Worm (Caenorhabditis elegans): ENCODE results near the gene gly-7.

Gene gly-7

ce11 chrV:1811035-1811434, 10.1 kb downstream of the gly-7 start, which contains the start of gene Y46H3A.4:
TSS of gene Y46H3A.4 (minus strand) at chrV:1811135.
- TF ChIP-seq efl-1 (optimal IDR thresholded peaks at IDR 0.05) (no peak), efl-1 (GFP tag; optimal IDR thresholded peaks at IDR 0.05 in 1 of 2) (no peak), nhr-19 (GFP tag; conservative IDR thresholded peaks at IDR 0.05) (no peak)

DNA sequence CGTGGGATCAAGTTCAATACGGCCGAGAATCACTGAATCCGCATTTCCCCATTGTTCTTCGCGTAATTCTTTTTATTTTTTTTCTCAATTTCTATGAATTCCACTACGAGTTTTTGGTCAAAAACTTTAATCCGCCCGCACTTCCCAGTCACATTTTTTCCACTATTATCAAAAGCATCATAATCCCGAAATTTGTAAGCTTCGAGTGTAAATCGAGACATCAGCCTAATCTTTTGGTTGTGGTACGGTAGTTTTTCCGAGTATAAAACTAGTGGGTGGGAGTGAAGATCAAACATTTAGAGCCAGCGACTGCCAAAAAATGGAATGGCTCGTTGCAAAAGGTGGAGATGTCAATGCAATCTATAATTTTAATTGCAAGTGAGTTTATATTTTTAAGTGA, 14.0 kb downstream of the gly-7 start, which contains the start of gene srt-42:
Gene srt-42, plus strand, starts transcription at position 301 of the 400 bp plus-strand sequence.
- TF ChIP-seq lsy-2 (tag; optimal IDR thresholded peaks at IDR 0.05), result no peak
- no peak for TF ChIP-seq mdl-1 (tag; optimal IDR thresholded peaks at IDR 0.05)
- TF ChIP-seq rnt-1 (tag; optimal IDR thresholded peaks at IDR 0.05), result no peak
- TF ChIP-seq nhr-19 (GFP tag; conservative IDR thresholded peaks at IDR 0.05), result no peak
- TF ChIP-seq pag-3 (tag; optimal IDR thresholded peaks at IDR 0.05; ENCODE audit: borderline replicate concordance, insufficient read depth), result no peak

DNA sequence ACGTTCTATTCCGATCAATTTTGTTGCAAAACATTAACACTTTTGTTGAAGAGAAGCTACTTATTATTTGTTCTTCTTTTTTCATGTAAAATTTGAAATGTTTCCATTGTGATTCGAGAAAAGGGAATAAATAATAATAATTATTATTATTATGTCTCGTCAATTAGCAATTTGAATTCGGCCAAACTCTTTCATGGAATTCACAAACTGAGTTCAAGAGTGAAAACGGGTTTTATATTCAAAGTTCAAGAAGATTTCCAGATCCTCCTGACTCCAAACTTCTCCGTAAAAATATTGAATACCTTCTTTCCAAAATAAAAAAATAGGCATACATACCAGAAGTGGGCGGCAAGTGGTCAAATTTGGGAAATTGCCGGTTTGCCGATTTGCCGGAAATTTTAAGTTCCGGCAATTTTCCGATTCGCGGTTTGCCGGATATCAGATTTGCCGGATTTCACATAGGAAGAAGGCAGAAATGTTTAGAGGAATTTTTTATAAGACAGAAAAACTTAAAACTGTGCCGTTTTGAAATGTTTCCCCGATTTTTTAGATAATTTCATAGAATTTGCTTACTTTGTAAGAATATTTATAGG, 15.3 kb downstream of the gly-7 start:
- TF ChIP-seq skn-1 (tag; optimal IDR thresholded peaks at IDR 0.05) (peak; percentile 63), nhr-85 (tag) (peak; percentile 45), mep-1 (tag; optimal IDR thresholded peaks at IDR 0.05) (peak; percentile 71), irx-1 (tag; optimal IDR thresholded peaks at IDR 0.05) (no peak)

DNA sequence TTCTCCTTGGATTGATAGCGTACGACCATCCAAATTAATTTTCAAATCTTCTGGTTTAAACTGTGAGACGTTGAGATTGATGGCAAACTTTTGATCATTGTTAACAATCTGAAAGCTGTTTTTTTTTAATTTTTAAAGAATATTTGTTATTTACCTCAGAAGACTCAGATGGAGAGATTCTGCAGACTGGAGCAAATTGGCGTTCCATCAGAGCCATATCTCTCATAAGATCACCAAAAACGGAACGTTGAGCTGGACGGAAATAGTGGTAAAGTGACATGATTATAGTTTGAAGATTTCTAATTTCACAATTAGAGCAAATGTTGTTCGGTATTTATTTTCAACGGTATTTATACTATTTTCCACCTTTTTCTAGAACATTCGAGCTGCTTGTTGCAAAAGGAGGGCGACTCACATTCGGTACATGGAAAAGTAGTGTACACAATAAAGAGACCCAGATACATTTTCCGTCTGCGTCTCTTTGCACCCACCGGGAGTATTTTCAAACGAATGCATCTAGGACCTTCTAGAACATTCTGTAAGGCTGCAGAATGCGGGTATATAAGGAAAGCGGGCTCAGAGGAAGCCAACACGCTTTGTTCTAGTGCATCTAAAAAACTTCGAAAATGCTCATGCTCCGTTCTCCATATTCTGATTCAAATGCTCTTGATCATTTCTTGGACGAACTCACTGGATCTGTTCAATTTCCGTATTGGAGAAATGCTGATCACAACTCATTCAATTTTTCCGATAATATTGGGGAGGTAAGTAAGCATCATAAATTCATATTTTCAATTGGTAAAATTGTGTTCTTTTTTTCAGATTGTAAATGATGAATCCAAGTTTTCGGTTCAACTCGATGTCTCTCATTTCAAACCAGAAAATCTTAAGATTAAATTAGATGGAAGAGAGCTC, 16.2 kb downstream of the gly-7 start, which contains the start of the genes hsp-16.2 and hsp-16.41:
Gene hsp-16.2, minus strand, starts transcription at position 313 of the 915 bp plus-strand sequence.
Gene hsp-16.41, plus strand, starts transcription at position 534 of the 915 bp plus-strand sequence.
- TF ChIP-seq mdl-1 (tag; optimal IDR thresholded peaks at IDR 0.05), result peak in 1 of 2 experiments; percentile 52
- no peak for TF ChIP-seq efl-3 (GFP tag; optimal IDR thresholded peaks at IDR 0.05)
- TF ChIP-seq ama-1 (optimal IDR thresholded peaks at IDR 0.05), result peak; percentile 88
- peak; percentile 11 for TF ChIP-seq blmp-1 (tag; optimal IDR thresholded peaks at IDR 0.05)
- TF ChIP-seq vab-15 (tag; optimal IDR thresholded peaks at IDR 0.05), result no peak
- peak; percentile 48 for TF ChIP-seq nhr-90 (tag; optimal IDR thresholded peaks at IDR 0.05; ENCODE audit: poor library complexity)
- peak; percentile 10 for TF ChIP-seq tbx-2 (tag; optimal IDR thresholded peaks at IDR 0.05)
- no peak for TF ChIP-seq lin-15B (tag; optimal IDR thresholded peaks at IDR 0.05)
- no peak for TF ChIP-seq sptf-1 (tag; optimal IDR thresholded peaks at IDR 0.05)
- TF ChIP-seq elt-2 (tag; optimal IDR thresholded peaks at IDR 0.05), result peak; percentile 34
- TF ChIP-seq lin-14 (GFP tag; optimal IDR thresholded peaks at IDR 0.05), result peak; percentile 94
- TF ChIP-seq mep-1 (tag; optimal IDR thresholded peaks at IDR 0.05), result peak; percentile 56
- TF ChIP-seq zag-1 (tag; optimal IDR thresholded peaks at IDR 0.05), result no peak
- TF ChIP-seq fkh-8 (tag; optimal IDR thresholded peaks at IDR 0.05), result peak; percentile 92
- no peak for TF ChIP-seq nhr-12 (tag; optimal IDR thresholded peaks at IDR 0.05)
- no peak for TF ChIP-seq F16B12.6 (tag; optimal IDR thresholded peaks at IDR 0.05)
- TF ChIP-seq ceh-82 (tag; optimal IDR thresholded peaks at IDR 0.05), result peak in 1 of 3 experiments; percentile 46
- no peak for TF ChIP-seq hlh-17 (GFP tag; optimal IDR thresholded peaks at IDR 0.05; ENCODE audit: borderline replicate concordance)
- no peak for TF ChIP-seq aly-2 (tag; optimal IDR thresholded peaks at IDR 0.05)
- TF ChIP-seq elt-3 (tag; optimal IDR thresholded peaks at IDR 0.05), result peak in 1 of 6 experiments; percentile 2
- TF ChIP-seq dsc-1 (tag; optimal IDR thresholded peaks at IDR 0.05), result peak; percentile 47
- TF ChIP-seq mef-2 (tag; optimal IDR thresholded peaks at IDR 0.05), result peak; percentile 63
- peak; percentile 80 for TF ChIP-seq swsn-7 (tag; optimal IDR thresholded peaks at IDR 0.05)
- TF ChIP-seq egl-27 (tag; optimal IDR thresholded peaks at IDR 0.05), result no peak
- peak; percentile 80 for TF ChIP-seq snu-23 (GFP tag; optimal IDR thresholded peaks at IDR 0.05)
- 0 out of 2 replicates have a peak, but pooled peaks have one; percentile 20 for TF ChIP-seq isw-1 (GFP tag; IDR thresholded peaks at IDR 0.05)
- no peak for TF ChIP-seq lin-13 (GFP tag; optimal IDR thresholded peaks at IDR 0.05)
- TF ChIP-seq C16A3.4 (tag; optimal IDR thresholded peaks at IDR 0.05), result no peak
- no peak for TF ChIP-seq jun-1 (tag; optimal IDR thresholded peaks at IDR 0.05)
- TF ChIP-seq Y116A8C.19 (tag; optimal IDR thresholded peaks at IDR 0.05; ENCODE audit: borderline replicate concordance), result no peak
- no peak for TF ChIP-seq ces-1 (GFP tag; optimal IDR thresholded peaks at IDR 0.05)
- TF ChIP-seq xbp-1 (tag; optimal IDR thresholded peaks at IDR 0.05), result peak; percentile 32
- TF ChIP-seq aha-1 (tag; optimal IDR thresholded peaks at IDR 0.05), result peak; percentile 13
- TF ChIP-seq skn-1 (tag; optimal IDR thresholded peaks at IDR 0.05), result peak; percentile 31
- peak; percentile 52 to 75 for TF ChIP-seq efl-1 (optimal IDR thresholded peaks at IDR 0.05)
- TF ChIP-seq efl-1 (GFP tag; optimal IDR thresholded peaks at IDR 0.05 in 1 of 2), result peak; percentile 45 to 89
- peak; percentile 82 for TF ChIP-seq egl-13 (tag; optimal IDR thresholded peaks at IDR 0.05)

All from whole organism, L1 larva.